Fruit fly (Drosophila melanogaster): ENCODE results near the gene homer.

- TF ChIP-seq pan (optimal IDR thresholded peaks at IDR 0.05) (no peak), usp (GFP tag; optimal IDR thresholded peaks at IDR 0.05) (no peak)
These were observed 22.4 kb upstream of the homer start, which contains the start of gene CG31910 for dm6 chr2L:6745522-6745921.
